Fruit fly (Drosophila melanogaster): ENCODE results near the gene CG34337.

DNA sequence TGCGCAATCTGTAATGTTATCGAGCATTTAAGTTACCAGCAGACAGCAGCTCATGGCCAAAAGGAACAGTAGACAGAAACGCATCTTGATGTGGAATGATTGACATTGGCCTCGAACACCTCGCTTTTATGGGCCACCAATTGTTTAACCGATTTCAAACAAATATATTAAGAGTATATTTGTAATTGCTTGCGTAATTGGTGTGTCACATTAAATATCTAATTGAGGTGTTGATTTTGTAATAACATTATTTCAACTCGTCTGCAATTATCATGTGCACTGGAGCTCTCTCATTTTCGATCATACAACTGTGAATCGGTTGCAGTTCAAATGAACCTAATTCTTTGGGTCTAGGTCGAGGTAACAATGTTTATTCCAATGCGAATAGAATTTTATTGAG, 8.6 kb downstream of the CG34337 start, which contains the start of gene CG32726:
- no peak for TF ChIP-seq CG13204 (GFP tag; optimal IDR thresholded peaks at IDR 0.05)
- TF ChIP-seq CG8301 (tag; optimal IDR thresholded peaks at IDR 0.05), result no peak
- no peak for TF ChIP-seq CG14655 (GFP tag; optimal IDR thresholded peaks at IDR 0.05)
- no peak for TF ChIP-seq gl (tag; optimal IDR thresholded peaks at IDR 0.05)
- no peak for TF ChIP-seq fd96Ca (GFP tag; IDR thresholded peaks at IDR 0.05)
- TF ChIP-seq Ets98B (GFP tag; IDR thresholded peaks at IDR 0.05), result no peak
- no peak for TF ChIP-seq CG10348 (GFP tag; IDR thresholded peaks at IDR 0.05)
- TF ChIP-seq CG17806 (tag; optimal IDR thresholded peaks at IDR 0.05), result no peak
- no peak for TF ChIP-seq rn (GFP tag; IDR thresholded peaks at IDR 0.05)

All from whole organism, pupa.